Fruit fly (Drosophila melanogaster): ENCODE results near the gene CG1271.

The CG1271 gene

DNA sequence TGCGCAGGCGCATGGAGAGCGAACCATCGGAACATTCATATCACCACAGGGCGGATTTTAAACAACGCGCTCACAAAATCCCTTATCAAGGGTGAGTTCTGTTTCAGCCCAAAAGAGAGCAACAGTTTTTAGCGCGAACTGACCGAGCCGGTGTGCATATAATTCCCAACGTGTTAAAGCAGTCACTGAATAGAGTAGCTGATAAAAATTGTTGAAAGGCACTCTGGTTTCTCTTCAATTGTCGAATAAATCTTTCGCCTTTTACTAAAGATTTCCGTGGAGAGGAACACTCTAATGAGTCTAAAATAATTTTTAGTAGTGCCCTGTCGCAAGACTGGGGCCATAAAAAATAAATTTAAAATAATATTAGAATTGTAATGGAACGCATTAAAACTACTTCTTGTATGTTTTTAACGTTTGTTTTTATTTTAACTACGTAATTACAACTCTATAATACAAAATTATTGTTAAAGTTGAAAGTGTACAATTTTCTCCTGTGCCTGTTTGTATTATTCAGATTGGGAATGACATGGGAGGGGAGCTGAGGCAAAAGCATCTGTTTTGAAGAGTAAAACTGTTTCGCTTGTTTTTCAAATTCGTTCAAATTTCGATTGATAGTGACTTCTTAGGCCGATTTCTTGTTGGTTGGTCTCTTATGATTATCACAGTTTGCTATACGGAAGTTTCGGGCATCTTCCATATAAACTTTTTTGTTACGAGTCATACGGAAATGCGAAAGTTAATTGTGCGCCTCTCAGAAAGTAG, 38.4 kb downstream of the CG1271 start (continued):
- TF ChIP-seq peb (GFP tag; IDR thresholded peaks at IDR 0.05) (0 out of 2 replicates have a peak, but pooled peaks have one; percentile 9), amos (GFP tag; IDR thresholded peaks at IDR 0.05; ENCODE audit: partially characterized antibody) (peak; percentile 50; the same call in 1 of the 2 replicates), CG17385 (GFP tag; optimal IDR thresholded peaks at IDR 0.05) (peak; percentile 34), CrebB (tag; optimal IDR thresholded peaks at IDR 0.05) (no peak), Sry-β (GFP tag; optimal IDR thresholded peaks at IDR 0.05) (no peak), tna (GFP tag; IDR thresholded peaks at IDR 0.05; ENCODE audit: partially characterized antibody) (no peak), CG6813 (GFP tag; optimal IDR thresholded peaks at IDR 0.05) (no peak), aop (GFP tag; IDR thresholded peaks at IDR 0.05) (no peak), BtbVII (GFP tag; optimal IDR thresholded peaks at IDR 0.05) (peak; percentile 4), CG13624 (GFP tag; optimal IDR thresholded peaks at IDR 0.05) (peak; percentile 61), fd96Cb (tag; optimal IDR thresholded peaks at IDR 0.05) (peak; percentile 27), slou (GFP tag; optimal IDR thresholded peaks at IDR 0.05) (no peak), CG12219 (GFP tag; optimal IDR thresholded peaks at IDR 0.05) (no peak), nmo (GFP tag; optimal IDR thresholded peaks at IDR 0.05) (peak; percentile 43), pnt (GFP tag; optimal IDR thresholded peaks at IDR 0.05) (no peak), CG13296 (GFP tag; optimal IDR thresholded peaks at IDR 0.05) (no peak), Dip3 (GFP tag; optimal IDR thresholded peaks at IDR 0.05) (no peak), D (optimal IDR thresholded peaks at IDR 0.05) (no peak), D (GFP tag; optimal IDR thresholded peaks at IDR 0.05) (no peak), CG10462 (GFP tag; optimal IDR thresholded peaks at IDR 0.05) (no peak), CG1529 (GFP tag; optimal IDR thresholded peaks at IDR 0.05) (no peak), dati (GFP tag; IDR thresholded peaks at IDR 0.05) (no peak), CG7556 (GFP tag; optimal IDR thresholded peaks at IDR 0.05) (peak; percentile 10), PHDP (tag; optimal IDR thresholded peaks at IDR 0.05) (peak; percentile 34), tap (tag; optimal IDR thresholded peaks at IDR 0.05) (no peak), ewg (GFP tag; optimal IDR thresholded peaks at IDR 0.05) (peak; percentile 72), B-H2 (GFP tag; optimal IDR thresholded peaks at IDR 0.05) (peak; percentile 45), ac (GFP tag; optimal IDR thresholded peaks at IDR 0.05) (no peak), Hand (GFP tag; optimal IDR thresholded peaks at IDR 0.05) (no peak), nom (GFP tag; optimal IDR thresholded peaks at IDR 0.05) (peak; percentile 18), CG2875 (GFP tag; optimal IDR thresholded peaks at IDR 0.05) (peak; percentile 29), Ets65A (GFP tag) (no peak), pum (GFP tag; optimal IDR thresholded peaks at IDR 0.05) (no peak), CG10147 (GFP tag; optimal IDR thresholded peaks at IDR 0.05) (no peak), abd-A (tag; optimal IDR thresholded peaks at IDR 0.05) (peak; percentile 97), luna (GFP tag; optimal IDR thresholded peaks at IDR 0.05) (no peak), Bdp1 (GFP tag; optimal IDR thresholded peaks at IDR 0.05) (peak; percentile 51), Deaf1 (tag; optimal IDR thresholded peaks at IDR 0.05) (no peak), CG13287 (GFP tag; IDR thresholded peaks at IDR 0.05; ENCODE audit: partially characterized antibody) (peak; percentile 55; the same call in 1 of the 2 replicates), row (GFP tag; IDR thresholded peaks at IDR 0.05) (peak; percentile 47; the same call in 2 of the 3 replicates), CG34224 (GFP tag; IDR thresholded peaks at IDR 0.05; ENCODE audit: partially characterized antibody) (no peak), repo (GFP tag; optimal IDR thresholded peaks at IDR 0.05) (peak; percentile 65), cad (GFP tag; optimal IDR thresholded peaks at IDR 0.05) (no peak), CG18764 (GFP tag; optimal IDR thresholded peaks at IDR 0.05) (peak; percentile 49), ATbp (GFP tag; optimal IDR thresholded peaks at IDR 0.05) (no peak), scrt (GFP tag; optimal IDR thresholded peaks at IDR 0.05) (peak; percentile 76), ro (GFP tag; IDR thresholded peaks at IDR 0.05) (no peak), danr (GFP tag; IDR thresholded peaks at IDR 0.05) (no peak), CG33557 (GFP tag; optimal IDR thresholded peaks at IDR 0.05) (peak; percentile 50)
